Worm (Caenorhabditis elegans) whole organism, late embryonic: ENCODE results near the gene col-150.

Source experiments
- C38D4.7 ChIP-seq: fragments of 200-800 bp; sonication (Bioruptor generic); optimal IDR thresholded peaks from 2 replicates; lab custom pipeline; 2018; ENCODE audit warnings: mild to moderate bottlenecking, missing genetic modification characterization, moderate library complexity, missing compliant biosample characterization
- F13H6.1 ChIP-seq: sonication (generic microtip); optimal IDR thresholded peaks from 2 replicates; lab custom pipeline; 2016; ENCODE audit warnings: missing genetic modification characterization, missing compliant biosample characterization
- K09A11.1 ChIP-seq: sonication (generic microtip); optimal IDR thresholded peaks from 2 replicates; lab custom pipeline; 2017; ENCODE audit warnings: antibody characterized with exemption, mild to moderate bottlenecking, missing genetic modification characterization, missing compliant biosample characterization; ENCODE audit not compliant: insufficient read depth
- T23F11.4 ChIP-seq: fragments of 200-800 bp; sonication (Bioruptor generic); optimal IDR thresholded peaks from 2 replicates; lab custom pipeline; 2018; ENCODE audit warnings: mild to moderate bottlenecking, missing genetic modification characterization, missing compliant biosample characterization
- Y22D7AL.16 ChIP-seq: sonication (generic microtip); optimal IDR thresholded peaks from 2 replicates; lab custom pipeline; 2016; ENCODE audit warnings: missing genetic modification characterization, missing compliant biosample characterization
- ahr-1 ChIP-seq: sonication (generic microtip); optimal IDR thresholded peaks from 2 replicates; lab custom pipeline; 2016; ENCODE audit warnings: missing genetic modification characterization, missing compliant biosample characterization
- ama-1 ChIP-seq: fragments of 150-350 bp; optimal IDR thresholded peaks from 2 replicates; lab custom pipeline; 2014
- ceh-14 ChIP-seq: sonication (generic microtip); optimal IDR thresholded peaks from 2 replicates; lab custom pipeline; 2016; ENCODE audit warnings: missing genotype, missing genetic modification characterization, missing compliant biosample characterization
- ceh-2 ChIP-seq: sonication (generic microtip); optimal IDR thresholded peaks from 2 replicates; lab custom pipeline; 2016; ENCODE audit warnings: missing genotype, missing genetic modification characterization, missing compliant biosample characterization
- ceh-22 ChIP-seq: sonication (generic microtip); optimal IDR thresholded peaks from 2 replicates; lab custom pipeline; 2017; ENCODE audit warnings: missing biosample characterization, missing genetic modification characterization
- ceh-24 ChIP-seq: sonication (generic microtip); optimal IDR thresholded peaks from 2 replicates; lab custom pipeline; 2016; ENCODE audit warnings: mild to moderate bottlenecking, missing genetic modification characterization, missing compliant biosample characterization
- ceh-9 ChIP-seq: sonication (generic microtip); optimal IDR thresholded peaks from 2 replicates; lab custom pipeline; 2016; ENCODE audit warnings: mild to moderate bottlenecking, missing genetic modification characterization, inconsistent platforms, missing compliant biosample characterization
- che-1 ChIP-seq: sonication (generic microtip); optimal IDR thresholded peaks from 2 replicates; lab custom pipeline; 2016; ENCODE audit warnings: mild to moderate bottlenecking, missing genetic modification characterization, missing compliant biosample characterization
- eyg-1 ChIP-seq: sonication (generic microtip); optimal IDR thresholded peaks from 2 replicates; lab custom pipeline; 2016; ENCODE audit warnings: missing genotype, missing genetic modification characterization, missing compliant biosample characterization
- fax-1 ChIP-seq: sonication (generic microtip); optimal IDR thresholded peaks from 2 replicates; lab custom pipeline; 2016; ENCODE audit warnings: missing genotype, missing genetic modification characterization, missing compliant biosample characterization
- fkh-10 ChIP-seq: fragments of 150-350 bp; optimal IDR thresholded peaks from 2 replicates; lab custom pipeline; 2014; ENCODE audit warnings: missing biosample characterization, missing genetic modification reagents, missing genetic modification characterization
- fkh-6 ChIP-seq: sonication (generic microtip); optimal IDR thresholded peaks from 2 replicates; lab custom pipeline; 2016; ENCODE audit warnings: missing genetic modification characterization, missing compliant biosample characterization
- hlh-13 ChIP-seq: fragments of 200-800 bp; sonication (Bioruptor generic); optimal IDR thresholded peaks from 2 replicates; lab custom pipeline; 2018; ENCODE audit warnings: mild to moderate bottlenecking, missing genetic modification characterization, missing compliant biosample characterization
- hlh-30 ChIP-seq: sonication (generic microtip); optimal IDR thresholded peaks from 2 replicates; lab custom pipeline; 2017; ENCODE audit warnings: antibody characterized with exemption, missing genetic modification characterization, missing compliant biosample characterization; ENCODE audit not compliant: insufficient read depth
- hlh-6 ChIP-seq: sonication (generic microtip); optimal IDR thresholded peaks from 2 replicates; lab custom pipeline; 2016; ENCODE audit warnings: missing genotype, missing genetic modification characterization, missing compliant biosample characterization
- hlh-8 ChIP-seq: sonication (generic microtip); optimal IDR thresholded peaks from 2 replicates; lab custom pipeline; 2016; ENCODE audit warnings: missing genotype, missing genetic modification characterization, missing compliant biosample characterization
- lim-6 ChIP-seq: sonication (generic microtip); optimal IDR thresholded peaks from 2 replicates; lab custom pipeline; 2016; ENCODE audit warnings: missing genetic modification characterization, missing compliant biosample characterization
- lin-11 ChIP-seq: fragments of 200-800 bp; sonication (Bioruptor generic); optimal IDR thresholded peaks from 2 replicates; lab custom pipeline; 2018; ENCODE audit warnings: mild to moderate bottlenecking, missing genetic modification characterization, missing compliant biosample characterization
- madf-2 ChIP-seq: sonication (generic microtip); optimal IDR thresholded peaks from 2 replicates; lab custom pipeline; 2017; ENCODE audit warnings: missing genetic modification characterization, missing compliant biosample characterization
- mec-3 ChIP-seq: sonication (generic microtip); optimal IDR thresholded peaks from 2 replicates; lab custom pipeline; 2016; ENCODE audit warnings: borderline replicate concordance, missing genetic modification characterization, missing compliant biosample characterization
- nfya-1 ChIP-seq: sonication (generic microtip); optimal IDR thresholded peaks from 2 replicates; lab custom pipeline; 2017; ENCODE audit warnings: missing genetic modification characterization, mild to moderate bottlenecking, missing compliant biosample characterization, antibody characterized with exemption, moderate library complexity
- nhr-11 ChIP-seq: fragments of 150-350 bp; optimal IDR thresholded peaks from 2 replicates; lab custom pipeline; 2014; ENCODE audit warnings: missing biosample characterization, missing genetic modification characterization
- nhr-232 ChIP-seq: sonication (generic microtip); optimal IDR thresholded peaks from 2 replicates; lab custom pipeline; 2016; ENCODE audit warnings: missing genetic modification characterization, missing compliant biosample characterization
- pat-9 ChIP-seq: fragments of 200-800 bp; sonication (Bioruptor generic); optimal IDR thresholded peaks from 2 replicates; lab custom pipeline; 2018; ENCODE audit warnings: mild to moderate bottlenecking, missing genetic modification characterization, moderate library complexity, missing compliant biosample characterization
- pha-4 ChIP-seq: fragments of 150-350 bp; optimal IDR thresholded peaks from 2 replicates; lab custom pipeline; 2018; ENCODE audit warnings: missing biosample characterization, missing genetic modification reagents, missing genetic modification characterization
- pqm-1 ChIP-seq: sonication (generic microtip); optimal IDR thresholded peaks from 2 replicates; lab custom pipeline; 2016; ENCODE audit warnings: missing genetic modification characterization, missing compliant biosample characterization
- pros-1 ChIP-seq: fragments of 150-350 bp; optimal IDR thresholded peaks from 2 replicates; lab custom pipeline; 2014; ENCODE audit warnings: missing biosample characterization, missing genetic modification reagents, missing genetic modification characterization
- ref-2 ChIP-seq: sonication (generic microtip); optimal IDR thresholded peaks from 2 replicates; lab custom pipeline; 2016; ENCODE audit warnings: missing genetic modification characterization, missing compliant biosample characterization
- rnt-1 ChIP-seq: sonication (generic microtip); optimal IDR thresholded peaks from 2 replicates; lab custom pipeline; 2016; ENCODE audit warnings: missing genetic modification characterization, missing compliant biosample characterization
- sox-4 ChIP-seq: sonication (generic microtip); optimal IDR thresholded peaks from 2 replicates; lab custom pipeline; 2017; ENCODE audit warnings: mild to moderate bottlenecking, missing genetic modification characterization, inconsistent platforms, missing compliant biosample characterization
- syd-9 ChIP-seq: sonication (generic microtip); optimal IDR thresholded peaks from 2 replicates; lab custom pipeline; 2016; ENCODE audit warnings: mild to moderate bottlenecking, missing genetic modification characterization, moderate library complexity, missing compliant biosample characterization
- tbx-2 ChIP-seq: sonication (generic microtip); optimal IDR thresholded peaks from 2 replicates; lab custom pipeline; 2016; ENCODE audit warnings: missing genetic modification characterization, missing compliant biosample characterization
- ttx-3 ChIP-seq: sonication (generic microtip); optimal IDR thresholded peaks from 2 replicates; lab custom pipeline; 2016; ENCODE audit warnings: missing genetic modification reagents, missing genetic modification characterization, missing compliant biosample characterization
- unc-42 ChIP-seq: sonication (generic microtip); optimal IDR thresholded peaks from 2 replicates; lab custom pipeline; 2016; ENCODE audit warnings: missing genotype, missing genetic modification characterization, missing compliant biosample characterization
- zip-5 ChIP-seq: sonication (generic microtip); optimal IDR thresholded peaks from 2 replicates; lab custom pipeline; 2016; ENCODE audit warnings: missing genetic modification characterization, missing compliant biosample characterization

Gene col-150

ce11 chrV:10287260-10287659, 7.2 kb downstream of the col-150 start, which contains the start of gene B0024.3:
Gene B0024.3, plus strand, starts transcription at chrV:10287560.
- TF ChIP-seq madf-2 = no peak
- TF ChIP-seq tbx-2 (tag; lab: Kevin White, UChicago) = no peak
- no peak for TF ChIP-seq nfya-1 (tag; lab: Kevin White, UChicago)
- no peak for TF ChIP-seq lim-6 (tag; lab: Kevin White, UChicago)
- TF ChIP-seq ref-2 (tag; lab: Kevin White, UChicago) = no peak
- no peak for TF ChIP-seq ama-1 (lab: Kevin White, UChicago)
- TF ChIP-seq nhr-232 (tag; lab: Kevin White, UChicago) = no peak
- TF ChIP-seq lin-11 (tag; lab: Kevin White, UChicago) = no peak
- no peak for TF ChIP-seq syd-9 (tag; lab: Kevin White, UChicago)
- TF ChIP-seq rnt-1 (tag; lab: Kevin White, UChicago) = no peak

DNA sequence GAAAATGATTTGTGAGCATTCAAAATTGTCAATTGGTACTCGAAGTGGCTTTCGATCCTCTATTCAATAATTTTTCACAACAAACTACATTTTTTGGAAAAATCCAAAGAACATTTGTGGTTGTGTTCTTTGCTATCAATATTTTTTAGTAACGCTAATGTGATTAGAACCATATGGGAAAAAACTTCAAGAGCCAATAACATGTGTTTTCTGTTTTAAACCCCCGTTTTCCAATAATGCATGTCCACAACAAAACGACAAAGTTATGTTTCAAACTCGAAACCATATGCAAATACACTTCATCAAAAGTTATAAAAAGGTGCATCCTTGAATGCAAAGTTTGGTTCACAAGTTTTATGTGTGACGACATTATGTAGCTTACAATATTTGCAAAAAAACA, 8.6 kb downstream of the col-150 start:
- no peak for TF ChIP-seq C38D4.7 (GFP tag; lab: Kevin White, UChicago)
- TF ChIP-seq ama-1 (lab: Kevin White, UChicago) = no peak
- no peak for TF ChIP-seq ceh-2 (tag; lab: Kevin White, UChicago)
- no peak for TF ChIP-seq mec-3 (tag; lab: Kevin White, UChicago)
- no peak for TF ChIP-seq nhr-11 (tag; lab: Kevin White, UChicago)
- TF ChIP-seq lim-6 (tag; lab: Kevin White, UChicago) = no peak
- no peak for TF ChIP-seq F13H6.1
- no peak for TF ChIP-seq lin-11 (tag; lab: Kevin White, UChicago)
- TF ChIP-seq pha-4 (tag; lab: Kevin White, UChicago) = no peak
- no peak for TF ChIP-seq ceh-24 (tag; lab: Kevin White, UChicago)
- TF ChIP-seq hlh-8 = no peak

- TF ChIP-seq F13H6.1 (no peak), zip-5 (tag; lab: Kevin White, UChicago) (no peak), K09A11.1 (no peak), unc-42 (tag; lab: Kevin White, UChicago) (no peak), Y22D7AL.16 (tag; lab: Kevin White, UChicago) (no peak), eyg-1 (tag; lab: Kevin White, UChicago) (no peak), lin-11 (tag; lab: Kevin White, UChicago) (no peak), T23F11.4 (no peak), ceh-9 (no peak), pqm-1 (tag; lab: Kevin White, UChicago) (no peak), fax-1 (no peak), hlh-6 (tag; lab: Kevin White, UChicago) (no peak)
- TF ChIP-seq, all 69 proteins: peak for 0
Observed at ce11 chrV:10283444-10283843, 11.0 kb downstream of the col-150 start, which contains the start of gene lys-3. Gene lys-3, minus strand, starts transcription at chrV:10283544.

ce11 chrV:10281374-10281773, 13.1 kb downstream of the col-150 start, which contains the start of gene lys-2:
Gene lys-2, minus strand, starts transcription at chrV:10281474.
- no peak for TF ChIP-seq hlh-8
- TF ChIP-seq che-1 (tag; lab: Kevin White, UChicago) = no peak
- TF ChIP-seq ahr-1 = no peak
- no peak for TF ChIP-seq pat-9 (tag; lab: Kevin White, UChicago)
- no peak for TF ChIP-seq sox-4 (tag; lab: Kevin White, UChicago)
- TF ChIP-seq fkh-10 (GFP tag; lab: Kevin White, UChicago) = no peak
- no peak for TF ChIP-seq lim-6 (tag; lab: Kevin White, UChicago)
- TF ChIP-seq ceh-22 (tag; lab: Kevin White, UChicago) = no peak
- no peak for TF ChIP-seq hlh-13 (GFP tag; lab: Kevin White, UChicago)
- TF ChIP-seq Y22D7AL.16 (tag; lab: Kevin White, UChicago) = no peak
- no peak for TF ChIP-seq hlh-30 (tag; lab: Kevin White, UChicago)
- TF ChIP-seq ttx-3 (tag; lab: Kevin White, UChicago) = no peak
- TF ChIP-seq pros-1 (tag; lab: Kevin White, UChicago) = no peak
- no peak for TF ChIP-seq fkh-6 (tag; lab: Kevin White, UChicago)
- TF ChIP-seq F13H6.1 = no peak
- no peak for TF ChIP-seq K09A11.1
- no peak for TF ChIP-seq ceh-14 (tag; lab: Kevin White, UChicago)
- TF ChIP-seq hlh-6 (tag; lab: Kevin White, UChicago) = no peak
- TF ChIP-seq fax-1 = no peak
